Worm (Caenorhabditis elegans) whole organism, L4 larva: ENCODE results near the gene ifta-2.

ENCODE experiments used
- F44E2.7 ChIP-seq: fragments of 200-800 bp; sonication (Bioruptor generic); IDR thresholded peaks from 2 replicates; pipeline ENCODE4 v2.1.2; 2022; ENCODE audit warnings: missing genetic modification characterization, missing compliant biosample characterization
- ceh-28 ChIP-seq: fragments of 150-350 bp; optimal IDR thresholded peaks from 2 replicates; lab custom pipeline; 2014; ENCODE audit warnings: missing biosample characterization, missing genetic modification reagents, missing genetic modification characterization
- cey-2 ChIP-seq: sonication (generic microtip); optimal IDR thresholded peaks from 3 replicates; lab custom pipeline; 2017; ENCODE audit warnings: missing genetic modification characterization, mild to moderate bottlenecking, missing compliant biosample characterization, antibody characterized with exemption, borderline replicate concordance; ENCODE audit not compliant: insufficient read depth
- hmg-1.1 ChIP-seq: fragments of 200-800 bp; sonication (Bioruptor generic); IDR thresholded peaks from 2 replicates; pipeline ENCODE4 v1.3.6; 2022; ENCODE audit warnings: missing genetic modification reagents, missing genetic modification characterization, missing compliant biosample characterization
- lin-15B ChIP-seq: fragments of 150-350 bp; sonication (generic microtip); optimal IDR thresholded peaks from 3 replicates; lab custom pipeline; 2014; ENCODE audit warnings: missing biosample characterization, missing genetic modification characterization
- mep-1 ChIP-seq: fragments of 150-350 bp; sonication (generic microtip); optimal IDR thresholded peaks from 3 replicates; lab custom pipeline; 2014; ENCODE audit warnings: missing biosample characterization, missing genetic modification characterization
- nhr-11 ChIP-seq: fragments of 150-350 bp; optimal IDR thresholded peaks from 2 replicates; lab custom pipeline; 2014; ENCODE audit warnings: missing biosample characterization, missing genetic modification characterization
- pha-4 ChIP-seq, 2 experiments: fragments of 150-350 bp in 1 of 2; fragments of 200-800 bp in 1 of 2; sonication (Bioruptor generic) in 1 of 2; IDR thresholded peaks in 1 of 2; optimal IDR thresholded peaks in 1 of 2; 2 replicates each; pipeline versions ENCODE4 v1.3.6 to Lab custom; 2014 to 2022; ENCODE audit warnings: missing genetic modification characterization in 2 of 2, missing genetic modification reagents in 2 of 2, missing biosample characterization in 1 of 2, missing compliant biosample characterization in 1 of 2

DNA sequence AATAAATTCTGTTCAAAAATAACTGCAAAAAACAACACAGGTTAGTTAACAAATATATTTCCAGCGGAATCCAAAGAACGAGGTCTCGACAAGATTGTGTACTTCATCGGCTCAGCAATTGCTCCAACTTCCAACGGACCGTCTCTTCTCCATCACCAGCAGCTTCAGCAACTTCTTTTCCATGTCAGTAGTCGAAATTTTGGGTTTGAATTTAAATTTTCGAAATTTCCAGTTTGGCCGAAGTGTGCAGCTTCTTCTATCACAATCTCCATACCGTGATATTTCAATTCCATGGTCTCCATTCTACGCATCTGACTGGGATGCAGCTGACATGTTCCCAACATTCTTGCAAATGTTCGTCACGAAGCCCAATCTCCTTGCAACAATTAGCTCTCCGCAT lies 48.4 kb downstream of the ifta-2 start:
- no peak for TF ChIP-seq hmg-1.1 (GFP tag; lab: Robert Waterston, UW)
- TF ChIP-seq F44E2.7: no peak
- no peak for TF ChIP-seq nhr-11 (tag; lab: Kevin White, UChicago)
- no peak for TF ChIP-seq pha-4 (GFP tag; IDR thresholded peaks at IDR 0.05; lab: Robert Waterston, UW)
- no peak for TF ChIP-seq pha-4 (tag; optimal IDR thresholded peaks at IDR 0.05; lab: Kevin White, UChicago)
- TF ChIP-seq ceh-28 (tag; lab: Kevin White, UChicago): no peak
- TF ChIP-seq cey-2 (tag; lab: Kevin White, UChicago): no peak
- TF ChIP-seq mep-1 (tag; lab: Kevin White, UChicago): no peak
- TF ChIP-seq lin-15B: no peak
